Worm (Caenorhabditis elegans) whole organism, young adult: ENCODE results near the gene srg-15.

Experiments used
- B0261.1 ChIP-seq: sonication (generic microtip); optimal IDR thresholded peaks from 2 replicates; lab custom pipeline; 2016; ENCODE audit warnings: mild to moderate bottlenecking, missing genetic modification characterization, moderate library complexity, missing compliant biosample characterization
- F23B12.7 ChIP-seq: sonication (generic microtip); optimal IDR thresholded peaks from 2 replicates; lab custom pipeline; 2017; ENCODE audit warnings: missing genetic modification characterization, mild to moderate bottlenecking, missing compliant biosample characterization, antibody characterized with exemption, moderate library complexity; ENCODE audit not compliant: insufficient read depth
- F57A8.1 ChIP-seq: fragments of 200-800 bp; sonication (Bioruptor generic); optimal IDR thresholded peaks from 2 replicates; lab custom pipeline; 2018; ENCODE audit warnings: mild to moderate bottlenecking, missing genetic modification characterization, moderate library complexity, missing compliant biosample characterization
- K11D2.4 ChIP-seq: fragments of 200-800 bp; sonication (Bioruptor generic); IDR thresholded peaks from 2 replicates; pipeline ENCODE4 v1.3.6; 2022; ENCODE audit warnings: missing genetic modification reagents, missing genetic modification characterization, missing compliant biosample characterization
- K12H6.12 ChIP-seq: fragments of 200-800 bp; sonication (Bioruptor generic); optimal IDR thresholded peaks from 2 replicates; lab custom pipeline; 2018; ENCODE audit warnings: mild to moderate bottlenecking, missing genetic modification characterization, missing compliant biosample characterization
- T26A5.8 ChIP-seq: sonication (generic microtip); optimal IDR thresholded peaks from 2 replicates; lab custom pipeline; 2016; ENCODE audit warnings: missing genetic modification characterization, missing compliant biosample characterization
- Y56A3A.18 ChIP-seq: fragments of 200-800 bp; sonication (Bioruptor generic); IDR thresholded peaks from 2 replicates; pipeline ENCODE4 v1.3.6; 2022; ENCODE audit warnings: missing genetic modification reagents, missing genetic modification characterization, missing compliant biosample characterization
- Y67H2A.10 ChIP-seq: fragments of 200-800 bp; sonication (Bioruptor generic); conservative IDR thresholded peaks from 2 replicates; pipeline ENCODE4 v1.3.6; 2022; ENCODE audit warnings: missing genetic modification reagents, missing genetic modification characterization, missing compliant biosample characterization
- akir-1 ChIP-seq: fragments of 200-800 bp; sonication (Bioruptor generic); optimal IDR thresholded peaks from 2 replicates; lab custom pipeline; 2018; ENCODE audit warnings: mild to moderate bottlenecking, missing genetic modification characterization, moderate library complexity, missing compliant biosample characterization
- athp-1 ChIP-seq: sonication (generic microtip); optimal IDR thresholded peaks from 2 replicates; lab custom pipeline; 2017; ENCODE audit warnings: mild to moderate bottlenecking, missing genetic modification characterization, missing compliant biosample characterization
- attf-3 ChIP-seq: fragments of 200-800 bp; sonication (Bioruptor generic); conservative IDR thresholded peaks from 2 replicates; pipeline ENCODE4 v1.3.6; 2022; ENCODE audit warnings: missing genetic modification reagents, missing genetic modification characterization, missing compliant biosample characterization
- attf-5 ChIP-seq: fragments of 200-800 bp; sonication (Bioruptor generic); optimal IDR thresholded peaks from 2 replicates; lab custom pipeline; 2018; ENCODE audit warnings: mild to moderate bottlenecking, missing genetic modification characterization, missing compliant biosample characterization
- ceh-100 ChIP-seq: fragments of 200-800 bp; sonication (Bioruptor generic); IDR thresholded peaks from 2 replicates; pipeline ENCODE4 v1.3.6; 2022; ENCODE audit warnings: missing genetic modification reagents, missing genetic modification characterization, missing compliant biosample characterization
- ceh-27 ChIP-seq: fragments of 200-800 bp; sonication (Bioruptor generic); optimal IDR thresholded peaks from 2 replicates; lab custom pipeline; 2018; ENCODE audit warnings: mild to moderate bottlenecking, missing genetic modification characterization, moderate library complexity, missing compliant biosample characterization
- ceh-40 ChIP-seq: fragments of 200-800 bp; sonication (Bioruptor generic); IDR thresholded peaks from 2 replicates; pipeline ENCODE4 v1.3.6; 2022; ENCODE audit warnings: missing genetic modification characterization, missing compliant biosample characterization
- ceh-58 ChIP-seq: fragments of 200-800 bp; sonication (Bioruptor generic); IDR thresholded peaks from 2 replicates; pipeline ENCODE4 v1.3.6; 2022; ENCODE audit warnings: missing genetic modification characterization, missing compliant biosample characterization
- ceh-79 ChIP-seq: sonication (generic microtip); optimal IDR thresholded peaks from 2 replicates; lab custom pipeline; 2017; ENCODE audit warnings: mild to moderate bottlenecking, missing genetic modification characterization, missing compliant biosample characterization
- ceh-91 ChIP-seq: fragments of 200-800 bp; sonication (Bioruptor generic); IDR thresholded peaks from 2 replicates; pipeline ENCODE4 v1.3.6; 2022; ENCODE audit warnings: missing genetic modification reagents, missing genetic modification characterization, missing compliant biosample characterization
- dpff-1 ChIP-seq: sonication (generic microtip); optimal IDR thresholded peaks from 2 replicates; lab custom pipeline; 2017; ENCODE audit warnings: mild to moderate bottlenecking, missing genetic modification characterization, missing compliant biosample characterization
- efl-1 ChIP-seq: fragments of 150-350 bp; optimal IDR thresholded peaks from 2 replicates; lab custom pipeline; 2014; ENCODE audit warnings: missing biosample characterization, missing genetic modification reagents, missing genetic modification characterization
- egrh-3 ChIP-seq: fragments of 200-800 bp; sonication (Bioruptor generic); IDR thresholded peaks from 2 replicates; pipeline ENCODE4 v1.3.6; 2022; ENCODE audit warnings: missing genetic modification reagents, missing genetic modification characterization, missing compliant biosample characterization
- ekl-4 ChIP-seq: fragments of 200-800 bp; sonication (Bioruptor generic); IDR thresholded peaks from 2 replicates; pipeline ENCODE4 v1.3.6; 2022; ENCODE audit warnings: missing genetic modification reagents, missing genetic modification characterization, missing compliant biosample characterization
- let-526 ChIP-seq: fragments of 200-800 bp; sonication (Bioruptor generic); IDR thresholded peaks from 2 replicates; pipeline ENCODE4 v1.3.6; 2022; ENCODE audit warnings: missing genetic modification reagents, missing genetic modification characterization, missing compliant biosample characterization
- lin-35 ChIP-seq, 3 experiments: fragments of 150-350 bp in 2 of 3; sonication (generic microtip) in 1 of 3; optimal IDR thresholded peaks; 2 replicates each; lab custom pipeline; 2014 to 2018; ENCODE audit warnings: missing biosample characterization in 3 of 3, missing genetic modification characterization in 3 of 3, missing genetic modification reagents in 3 of 3
- lin-54 ChIP-seq: fragments of 200-800 bp; sonication (Bioruptor generic); optimal IDR thresholded peaks from 2 replicates; lab custom pipeline; 2018; ENCODE audit warnings: mild to moderate bottlenecking, missing genetic modification characterization, missing compliant biosample characterization
- lsy-27 ChIP-seq: sonication (generic microtip); optimal IDR thresholded peaks from 2 replicates; lab custom pipeline; 2017; ENCODE audit warnings: missing genetic modification characterization, mild to moderate bottlenecking, missing compliant biosample characterization, antibody characterized with exemption, missing genotype, borderline replicate concordance; ENCODE audit not compliant: insufficient read depth
- mcd-1 ChIP-seq: fragments of 200-800 bp; sonication (Bioruptor generic); IDR thresholded peaks from 2 replicates; pipeline ENCODE4 v1.3.6; 2022; ENCODE audit warnings: missing genetic modification reagents, missing genetic modification characterization, missing compliant biosample characterization
- nhr-120 ChIP-seq: fragments of 200-800 bp; sonication (Bioruptor generic); IDR thresholded peaks from 2 replicates; pipeline ENCODE4 v1.3.6; 2022; ENCODE audit warnings: missing genetic modification characterization, missing compliant biosample characterization
- nhr-27 ChIP-seq: fragments of 200-800 bp; sonication (Bioruptor generic); optimal IDR thresholded peaks from 2 replicates; lab custom pipeline; 2018; ENCODE audit warnings: mild to moderate bottlenecking, missing genetic modification characterization, moderate library complexity, missing compliant biosample characterization
- rpc-1 ChIP-seq, 2 experiments: fragments of 150-350 bp in 1 of 2; sonication (generic microtip) in 1 of 2; optimal IDR thresholded peaks; 2 replicates each; lab custom pipeline; 2014 to 2018; ENCODE audit warnings: missing biosample characterization in 1 of 2, missing genetic modification characterization in 1 of 2, missing genetic modification reagents in 1 of 2, missing genotype in 1 of 2
- sptf-2 ChIP-seq: fragments of 200-800 bp; sonication (Bioruptor generic); optimal IDR thresholded peaks from 2 replicates; lab custom pipeline; 2018; ENCODE audit warnings: mild to moderate bottlenecking, missing genetic modification characterization, missing compliant biosample characterization
- zfh-2 ChIP-seq: fragments of 200-800 bp; sonication (Bioruptor generic); conservative IDR thresholded peaks from 2 replicates; pipeline ENCODE4 v1.3.6; 2022; ENCODE audit warnings: missing genetic modification reagents, missing genetic modification characterization, missing compliant biosample characterization
- zim-3 ChIP-seq: sonication (generic microtip); optimal IDR thresholded peaks from 2 replicates; lab custom pipeline; 2017; ENCODE audit warnings: mild to moderate bottlenecking, missing genetic modification characterization, moderate library complexity, missing compliant biosample characterization
- ztf-22 ChIP-seq: fragments of 200-800 bp; sonication (Bioruptor generic); optimal IDR thresholded peaks from 2 replicates; lab custom pipeline; 2018; ENCODE audit warnings: mild to moderate bottlenecking, missing genetic modification characterization, moderate library complexity, missing compliant biosample characterization
- ztf-6 ChIP-seq: fragments of 200-800 bp; sonication (Bioruptor generic); IDR thresholded peaks from 2 replicates; pipeline ENCODE4 v1.3.6; 2022; ENCODE audit warnings: missing genetic modification reagents, missing genetic modification characterization, missing compliant biosample characterization

Gene srg-15

DNA sequence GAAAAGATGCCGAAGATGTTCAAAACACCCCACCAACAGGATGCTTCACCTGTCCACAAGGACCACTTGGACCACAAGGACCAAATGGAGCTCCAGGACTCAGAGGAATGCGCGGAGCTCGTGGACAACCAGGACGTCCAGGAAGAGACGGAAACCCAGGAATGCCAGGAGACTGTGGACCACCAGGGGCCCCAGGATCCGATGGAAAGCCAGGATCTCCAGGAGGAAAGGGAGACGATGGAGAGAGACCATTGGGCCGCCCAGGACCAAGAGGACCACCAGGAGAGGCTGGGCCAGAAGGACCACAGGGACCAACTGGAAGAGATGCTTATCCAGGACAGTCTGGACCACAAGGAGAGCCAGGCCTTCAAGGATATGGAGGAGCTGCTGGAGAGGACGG is 23.4 kb upstream of the srg-15 start:
- no peak for TF ChIP-seq ztf-22 (GFP tag; lab: Kevin White, UChicago)
- peak; percentile 68; the same call in 1 of the 2 replicates for TF ChIP-seq egrh-3 (GFP tag; lab: Robert Waterston, UW)
- peak; percentile 87 for TF ChIP-seq zfh-2 (GFP tag; lab: Robert Waterston, UW)

DNA sequence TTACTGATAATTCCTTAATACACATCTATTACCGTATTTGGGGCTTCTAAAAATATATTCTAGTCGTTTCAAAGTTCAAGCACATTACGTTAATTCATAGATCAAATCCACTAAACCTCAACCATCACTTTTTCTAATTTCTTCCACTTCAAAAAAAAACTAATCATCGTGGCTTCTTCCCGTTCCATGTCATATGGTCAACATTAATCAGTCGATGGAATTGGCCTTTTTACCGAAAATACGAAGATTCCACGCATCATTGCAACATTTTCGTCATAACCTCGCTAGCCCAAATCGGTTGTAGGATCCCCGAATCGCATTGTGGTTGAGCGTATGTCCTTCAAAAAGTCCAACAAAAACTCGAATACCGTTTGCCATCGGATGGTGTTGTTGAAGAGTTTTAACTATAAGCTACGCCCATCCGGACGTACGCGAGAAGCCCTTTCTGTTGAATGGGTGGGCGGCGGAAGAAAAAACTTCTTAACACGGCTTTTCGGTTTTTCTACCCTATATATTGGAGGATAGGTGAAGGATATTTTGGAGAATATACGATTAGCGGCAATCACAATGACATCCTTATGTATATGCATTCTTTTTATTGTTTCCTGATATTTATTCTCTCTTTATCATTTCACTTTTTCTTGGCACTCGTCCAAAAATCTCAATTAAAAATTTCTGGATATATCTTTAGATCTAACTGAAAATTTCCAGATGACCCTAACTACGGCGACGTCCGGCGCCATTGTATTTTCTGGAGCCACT is 22.3 kb upstream of the srg-15 start, which contains the start of gene rol-6:
TSS of gene rol-6 (plus strand) at position 712 of the 762 bp plus-strand sequence.
- TF ChIP-seq nhr-27 (tag; lab: Kevin White, UChicago) (no peak), lin-35 (GFP tag; optimal IDR thresholded peaks at IDR 0.05; lab: Kevin White, UChicago) (no peak), athp-1 (no peak), ceh-100 (GFP tag; lab: Robert Waterston, UW) (no peak), ekl-4 (GFP tag; lab: Robert Waterston, UW) (no peak), K12H6.12 (tag; lab: Kevin White, UChicago) (no peak), ceh-91 (GFP tag; lab: Robert Waterston, UW) (no peak), F23B12.7 (tag; lab: Kevin White, UChicago) (no peak), zfh-2 (GFP tag; lab: Robert Waterston, UW) (no peak), egrh-3 (GFP tag; lab: Robert Waterston, UW) (no peak), let-526 (no peak), efl-1 (GFP tag; lab: Kevin White, UChicago) (no peak), zim-3 (no peak), lin-54 (GFP tag; lab: Kevin White, UChicago) (no peak)

- TF ChIP-seq lin-35 (GFP tag; optimal IDR thresholded peaks at IDR 0.05; lab: Kevin White, UChicago) (no peak), B0261.1 (tag; lab: Kevin White, UChicago) (no peak), ekl-4 (GFP tag; lab: Robert Waterston, UW) (no peak), F57A8.1 (no peak), ceh-79 (tag; lab: Kevin White, UChicago) (no peak), Y56A3A.18 (GFP tag; lab: Robert Waterston, UW) (no peak), nhr-120 (GFP tag; lab: Robert Waterston, UW) (no peak), ztf-6 (GFP tag; lab: Robert Waterston, UW) (no peak), attf-3 (GFP tag; lab: Robert Waterston, UW) (no peak), ceh-40 (GFP tag; lab: Robert Waterston, UW) (no peak), akir-1 (no peak), Y67H2A.10 (GFP tag; lab: Robert Waterston, UW) (no peak)
These were observed 21.6 kb upstream of the srg-15 start for ce11 chrII:8731736-8732229.

ce11 chrII:8730960-8731693 is 20.9 kb upstream of the srg-15 start:
- TF ChIP-seq T26A5.8 (no peak), let-526 (no peak), dpff-1 (tag; lab: Kevin White, UChicago) (no peak), mcd-1 (GFP tag; lab: Robert Waterston, UW) (no peak), lsy-27 (no peak), sptf-2 (GFP tag; lab: Kevin White, UChicago) (no peak), ceh-58 (no peak), lin-54 (GFP tag; lab: Kevin White, UChicago) (no peak), attf-5 (GFP tag; lab: Kevin White, UChicago) (no peak), rpc-1 (optimal IDR thresholded peaks at IDR 0.05; lab: Kevin White, UChicago) (no peak), rpc-1 (tag; optimal IDR thresholded peaks at IDR 0.05; lab: Kevin White, UChicago) (no peak), attf-3 (GFP tag; lab: Robert Waterston, UW) (no peak), zim-3 (no peak), ceh-27 (GFP tag; lab: Kevin White, UChicago) (no peak), K11D2.4 (GFP tag; lab: Robert Waterston, UW) (no peak)
- TF ChIP-seq, all 124 proteins: peak for 0
